Worm (Caenorhabditis elegans) whole organism, early embryonic: ENCODE data around the gene gtf-2F1.

Experiments used
- ama-1 ChIP-seq: fragments of 150-350 bp; optimal IDR thresholded peaks from 2 replicates; lab custom pipeline; 2014
- ceh-13 ChIP-seq: fragments of 200-800 bp; sonication (Bioruptor generic); optimal IDR thresholded peaks from 2 replicates; lab custom pipeline; 2018; ENCODE audit warnings: mild to moderate bottlenecking, missing genetic modification characterization, missing compliant biosample characterization
- flt-1 ChIP-seq: fragments of 200-800 bp; sonication (Bioruptor generic); IDR thresholded peaks from 2 replicates; pipeline ENCODE4 v1.3.6; 2022; ENCODE audit warnings: missing genetic modification characterization, missing compliant biosample characterization
- hnd-1 ChIP-seq: sonication (generic microtip); optimal IDR thresholded peaks from 2 replicates; lab custom pipeline; 2016; ENCODE audit warnings: missing genetic modification characterization, missing compliant biosample characterization
- tbx-11 ChIP-seq: fragments of 200-800 bp; sonication (Bioruptor generic); IDR thresholded peaks from 2 replicates; pipeline ENCODE4 v1.3.6; 2022; ENCODE audit warnings: missing genetic modification characterization, missing compliant biosample characterization

- no peak for TF ChIP-seq flt-1 (GFP tag; lab: Robert Waterston, UW)
- TF ChIP-seq ama-1 (lab: Kevin White, UChicago) = no peak
- no peak for TF ChIP-seq hnd-1 (tag; lab: Kevin White, UChicago)
- no peak for TF ChIP-seq ceh-13 (GFP tag; lab: Kevin White, UChicago)
- no peak for TF ChIP-seq tbx-11
Measured at ce11 chrII:4341484-4341883, 40.1 kb downstream of the gtf-2F1 start.
